Worm (Caenorhabditis elegans): ENCODE data around the gene ugt-65.

DNA sequence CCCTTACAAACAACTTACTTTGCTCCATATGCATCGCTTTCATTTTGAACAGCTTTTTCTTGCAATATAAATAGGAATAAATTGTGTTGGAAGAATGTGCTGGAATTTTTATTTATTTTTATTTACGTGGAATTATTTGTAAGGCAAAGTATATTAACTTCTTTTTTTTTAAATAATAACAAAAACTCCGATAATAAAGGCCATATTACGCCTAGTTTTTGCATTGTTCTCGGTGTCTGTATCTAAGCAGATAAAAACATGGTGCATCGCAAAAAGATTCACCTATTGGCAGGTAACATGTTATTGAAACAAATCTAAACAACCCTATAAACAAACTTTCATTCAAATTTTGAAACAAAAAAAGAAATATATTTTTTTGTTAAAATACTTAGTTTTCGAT is 42.9 kb downstream of the ugt-65 start, which contains the start of gene C25G4.8:
- TF ChIP-seq unc-98 (GFP tag; IDR thresholded peaks at IDR 0.05), result no peak
- no peak for TF ChIP-seq hlh-4 (tag; optimal IDR thresholded peaks at IDR 0.05)
- no peak for TF ChIP-seq efl-1 (optimal IDR thresholded peaks at IDR 0.05)
- no peak for TF ChIP-seq efl-1 (GFP tag; optimal IDR thresholded peaks at IDR 0.05 in 1 of 2)
- TF ChIP-seq nhr-28 (tag; optimal IDR thresholded peaks at IDR 0.05), result no peak
- no peak for TF ChIP-seq lsy-2 (tag; optimal IDR thresholded peaks at IDR 0.05)
- no peak for TF ChIP-seq egl-27 (tag; optimal IDR thresholded peaks at IDR 0.05)

Measured in whole organism, L1 larva.